Worm (Caenorhabditis elegans) whole organism, late embryonic: ENCODE measurements around the gene H43I07.4.

Experiments used
- ceh-30 ChIP-seq: fragments of 150-350 bp; optimal IDR thresholded peaks from 2 replicates; lab custom pipeline; 2014; ENCODE audit warnings: missing biosample characterization, missing genetic modification characterization
- dve-1 ChIP-seq: sonication (generic microtip); optimal IDR thresholded peaks from 2 replicates; lab custom pipeline; 2017; ENCODE audit warnings: antibody characterized with exemption, mild to moderate bottlenecking, missing genetic modification characterization, missing compliant biosample characterization
- odd-2 ChIP-seq: sonication (generic microtip); optimal IDR thresholded peaks from 2 replicates; lab custom pipeline; 2017; ENCODE audit warnings: antibody characterized with exemption, mild to moderate bottlenecking, missing genetic modification characterization, missing compliant biosample characterization
- pat-9 ChIP-seq: fragments of 200-800 bp; sonication (Bioruptor generic); optimal IDR thresholded peaks from 2 replicates; lab custom pipeline; 2018; ENCODE audit warnings: mild to moderate bottlenecking, missing genetic modification characterization, moderate library complexity, missing compliant biosample characterization
- pros-1 ChIP-seq: fragments of 150-350 bp; optimal IDR thresholded peaks from 2 replicates; lab custom pipeline; 2014; ENCODE audit warnings: missing biosample characterization, missing genetic modification reagents, missing genetic modification characterization

- TF ChIP-seq pat-9 (no peak), dve-1 (tag; lab: Kevin White, UChicago) (no peak), ceh-30 (no peak), pros-1 (tag; lab: Kevin White, UChicago) (no peak), odd-2 (tag; lab: Kevin White, UChicago) (no peak)
Measured at ce11 chrV:4181727-4182126, 34.2 kb upstream of the H43I07.4 start.
